Worm (Caenorhabditis elegans) whole organism, mixed stage, embryonic: ENCODE results near the gene F32D8.8.

ENCODE experiments used
- bed-3 ChIP-seq: fragments of 200-800 bp; sonication (Bioruptor generic); optimal IDR thresholded peaks from 3 replicates; lab custom pipeline; 2018; ENCODE audit warnings: mild to moderate bottlenecking, missing genetic modification characterization, moderate library complexity, missing compliant biosample characterization
- blmp-1 ChIP-seq: fragments of 150-350 bp; optimal IDR thresholded peaks from 2 replicates; lab custom pipeline; 2014; ENCODE audit warnings: missing biosample characterization, missing genetic modification characterization
- ceh-39 ChIP-seq: fragments of 150-350 bp; optimal IDR thresholded peaks from 2 replicates; lab custom pipeline; 2014; ENCODE audit warnings: missing biosample characterization, missing genetic modification characterization
- ceh-43 ChIP-seq: fragments of 200-800 bp; sonication (Bioruptor generic); optimal IDR thresholded peaks from 2 replicates; lab custom pipeline; 2018; ENCODE audit warnings: mild to moderate bottlenecking, missing genetic modification characterization, moderate library complexity, missing compliant biosample characterization
- ces-1 ChIP-seq: fragments of 150-350 bp; optimal IDR thresholded peaks from 2 replicates; lab custom pipeline; 2014; ENCODE audit warnings: missing biosample characterization, missing genetic modification reagents, missing genetic modification characterization
- cnd-1 ChIP-seq: fragments of 200-800 bp; sonication (Bioruptor generic); optimal IDR thresholded peaks from 2 replicates; lab custom pipeline; 2018; ENCODE audit warnings: mild to moderate bottlenecking, missing genetic modification characterization, missing compliant biosample characterization
- drap-1 ChIP-seq: fragments of 200-800 bp; sonication (Bioruptor generic); optimal IDR thresholded peaks from 3 replicates; lab custom pipeline; 2018; ENCODE audit warnings: mild to moderate bottlenecking, missing genetic modification characterization, missing compliant biosample characterization
- elt-1 ChIP-seq: sonication (generic microtip); optimal IDR thresholded peaks from 2 replicates; lab custom pipeline; 2017; ENCODE audit warnings: missing genetic modification characterization, mild to moderate bottlenecking, missing compliant biosample characterization, antibody characterized with exemption, moderate library complexity, borderline replicate concordance; ENCODE audit not compliant: insufficient read depth
- elt-3 ChIP-seq: fragments of 150-350 bp; optimal IDR thresholded peaks from 2 replicates; lab custom pipeline; 2014; ENCODE audit warnings: missing biosample characterization, missing genetic modification characterization
- flh-1 ChIP-seq: fragments of 200-800 bp; sonication (Bioruptor generic); optimal IDR thresholded peaks from 2 replicates; lab custom pipeline; 2018; ENCODE audit warnings: mild to moderate bottlenecking, missing genetic modification characterization, moderate library complexity, missing compliant biosample characterization
- ham-2 ChIP-seq: fragments of 200-800 bp; sonication (Bioruptor generic); optimal IDR thresholded peaks from 2 replicates; lab custom pipeline; 2018; ENCODE audit warnings: mild to moderate bottlenecking, missing genetic modification characterization, missing compliant biosample characterization
- hlh-1 ChIP-seq: fragments of 150-350 bp; optimal IDR thresholded peaks from 2 replicates; lab custom pipeline; 2014; ENCODE audit warnings: missing biosample characterization, missing genetic modification reagents, missing genetic modification characterization
- lin-13 ChIP-seq: fragments of 150-350 bp; optimal IDR thresholded peaks from 2 replicates; lab custom pipeline; 2014; ENCODE audit warnings: missing biosample characterization, missing genetic modification characterization
- lin-32 ChIP-seq: fragments of 200-800 bp; sonication (Bioruptor generic); optimal IDR thresholded peaks from 2 replicates; lab custom pipeline; 2018; ENCODE audit warnings: mild to moderate bottlenecking, missing genetic modification characterization, missing compliant biosample characterization
- lsy-2 ChIP-seq: fragments of 150-350 bp; optimal IDR thresholded peaks from 2 replicates; lab custom pipeline; 2014; ENCODE audit warnings: missing biosample characterization, missing genetic modification characterization
- mab-5 ChIP-seq: fragments of 150-350 bp; optimal IDR thresholded peaks from 2 replicates; lab custom pipeline; 2014; ENCODE audit warnings: missing biosample characterization, missing genetic modification characterization
- mep-1 ChIP-seq: fragments of 150-350 bp; optimal IDR thresholded peaks from 2 replicates; lab custom pipeline; 2017; ENCODE audit warnings: missing biosample characterization, missing genetic modification reagents, missing genetic modification characterization, inconsistent platforms
- nhr-12 ChIP-seq: fragments of 150-350 bp; optimal IDR thresholded peaks from 2 replicates; lab custom pipeline; 2014; ENCODE audit warnings: missing biosample characterization, missing genetic modification characterization
- nhr-2 ChIP-seq: fragments of 150-350 bp; optimal IDR thresholded peaks from 2 replicates; lab custom pipeline; 2014; ENCODE audit warnings: missing biosample characterization, missing genetic modification characterization
- nhr-237 ChIP-seq: fragments of 150-350 bp; optimal IDR thresholded peaks from 2 replicates; lab custom pipeline; 2014; ENCODE audit warnings: missing biosample characterization, missing genetic modification characterization
- nhr-28 ChIP-seq: fragments of 150-350 bp; optimal IDR thresholded peaks from 2 replicates; lab custom pipeline; 2014; ENCODE audit warnings: missing biosample characterization, missing genetic modification characterization
- nhr-76 ChIP-seq: sonication (generic microtip); optimal IDR thresholded peaks from 2 replicates; lab custom pipeline; 2017; ENCODE audit warnings: missing biosample characterization, missing genetic modification characterization
- pha-4 ChIP-seq: fragments of 150-350 bp; optimal IDR thresholded peaks from 2 replicates; lab custom pipeline; 2018; ENCODE audit warnings: missing biosample characterization, missing genetic modification reagents, missing genetic modification characterization
- sem-2 ChIP-seq: fragments of 200-800 bp; sonication (Bioruptor generic); optimal IDR thresholded peaks from 2 replicates; lab custom pipeline; 2018; ENCODE audit warnings: mild to moderate bottlenecking, missing genetic modification characterization, missing compliant biosample characterization
- snpc-4 ChIP-seq: fragments of 150-350 bp; optimal IDR thresholded peaks from 2 replicates; lab custom pipeline; 2014; ENCODE audit warnings: missing biosample characterization, missing genetic modification characterization
- sptf-1 ChIP-seq: sonication (generic microtip); optimal IDR thresholded peaks from 2 replicates; lab custom pipeline; 2017; ENCODE audit warnings: mild to moderate bottlenecking, missing genetic modification characterization, moderate library complexity, missing compliant biosample characterization
- tbx-8 ChIP-seq: fragments of 200-800 bp; sonication (Bioruptor generic); optimal IDR thresholded peaks from 2 replicates; lab custom pipeline; 2018; ENCODE audit warnings: mild to moderate bottlenecking, missing genetic modification characterization, moderate library complexity, missing compliant biosample characterization
- unc-120 ChIP-seq: sonication (generic microtip); optimal IDR thresholded peaks from 2 replicates; lab custom pipeline; 2017; ENCODE audit warnings: missing genetic modification characterization, missing compliant biosample characterization; ENCODE audit not compliant: poor library complexity, severe bottlenecking
- unc-39 ChIP-seq: fragments of 150-350 bp; optimal IDR thresholded peaks from 2 replicates; lab custom pipeline; 2014; ENCODE audit warnings: missing biosample characterization, missing genetic modification characterization
- zip-8 ChIP-seq: fragments of 150-350 bp; optimal IDR thresholded peaks from 2 replicates; lab custom pipeline; 2014; ENCODE audit warnings: missing biosample characterization, missing genetic modification characterization
- ztf-11 ChIP-seq: fragments of 150-350 bp; optimal IDR thresholded peaks from 2 replicates; lab custom pipeline; 2014; ENCODE audit warnings: missing biosample characterization, missing genetic modification characterization

Gene F32D8.8

ce11 chrV:10890980-10891379 lies 11.6 kb downstream of the F32D8.8 start, which contains the start of gene F32D8.12:
TSS of gene F32D8.12 (minus strand) at chrV:10891027.
- no peak for TF ChIP-seq nhr-76 (tag; lab: Kevin White, UChicago)
- no peak for TF ChIP-seq ceh-39 (tag; lab: Kevin White, UChicago)
- no peak for TF ChIP-seq sem-2 (GFP tag; lab: Kevin White, UChicago)
- no peak for TF ChIP-seq ham-2
- TF ChIP-seq nhr-2 (tag; lab: Kevin White, UChicago): no peak
- no peak for TF ChIP-seq lin-32 (GFP tag; lab: Kevin White, UChicago)
- no peak for TF ChIP-seq nhr-12 (tag; lab: Kevin White, UChicago)
- TF ChIP-seq mab-5 (tag; lab: Kevin White, UChicago): no peak

ce11 chrV:10889774-10890173 lies 12.8 kb downstream of the F32D8.8 start:
- TF ChIP-seq cnd-1 (tag; lab: Kevin White, UChicago) (no peak), sptf-1 (tag; lab: Kevin White, UChicago) (no peak), snpc-4 (no peak), elt-1 (no peak), tbx-8 (GFP tag; lab: Kevin White, UChicago) (no peak), unc-120 (tag; lab: Kevin White, UChicago) (no peak), mep-1 (no peak), nhr-76 (tag; lab: Kevin White, UChicago) (no peak), nhr-2 (tag; lab: Kevin White, UChicago) (no peak), lin-13 (tag; lab: Kevin White, UChicago) (no peak), unc-39 (tag; lab: Kevin White, UChicago) (no peak), flh-1 (GFP tag; lab: Kevin White, UChicago) (no peak), nhr-28 (tag; lab: Kevin White, UChicago) (no peak)

ce11 chrV:10889036-10889435 lies 13.5 kb downstream of the F32D8.8 start, which contains the start of gene F32D8.11:
TSS of gene F32D8.11 (minus strand) at chrV:10889136.
- no peak for TF ChIP-seq flh-1 (GFP tag; lab: Kevin White, UChicago)
- no peak for TF ChIP-seq ceh-43 (GFP tag; lab: Kevin White, UChicago)
- no peak for TF ChIP-seq zip-8 (tag; lab: Kevin White, UChicago)

ce11 chrV:10888153-10888552 lies 14.4 kb downstream of the F32D8.8 start:
- TF ChIP-seq nhr-2 (tag; lab: Kevin White, UChicago): no peak
- TF ChIP-seq zip-8 (tag; lab: Kevin White, UChicago): no peak
- TF ChIP-seq nhr-237 (tag; lab: Kevin White, UChicago): no peak
- TF ChIP-seq nhr-76 (tag; lab: Kevin White, UChicago): no peak
- TF ChIP-seq ceh-39 (tag; lab: Kevin White, UChicago): no peak
- no peak for TF ChIP-seq elt-3 (tag; lab: Kevin White, UChicago)
- TF ChIP-seq drap-1 (GFP tag; lab: Kevin White, UChicago): no peak
- no peak for TF ChIP-seq bed-3 (GFP tag; lab: Kevin White, UChicago)
- TF ChIP-seq pha-4: no peak
- TF ChIP-seq blmp-1 (tag; lab: Kevin White, UChicago): no peak
- TF ChIP-seq sptf-1 (tag; lab: Kevin White, UChicago): no peak
- no peak for TF ChIP-seq lin-32 (GFP tag; lab: Kevin White, UChicago)
- TF ChIP-seq sem-2 (GFP tag; lab: Kevin White, UChicago): no peak
- no peak for TF ChIP-seq unc-120 (tag; lab: Kevin White, UChicago)
- no peak for TF ChIP-seq lsy-2 (tag; lab: Kevin White, UChicago)
- no peak for TF ChIP-seq tbx-8 (GFP tag; lab: Kevin White, UChicago)
- no peak for TF ChIP-seq hlh-1 (tag; lab: Kevin White, UChicago)
- no peak for TF ChIP-seq ham-2
- TF ChIP-seq snpc-4: no peak

ce11 chrV:10887564-10887963 lies 15.0 kb downstream of the F32D8.8 start:
- TF ChIP-seq elt-3 (tag; lab: Kevin White, UChicago): no peak

- TF ChIP-seq unc-120 (tag; lab: Kevin White, UChicago): no peak
- no peak for TF ChIP-seq hlh-1 (tag; lab: Kevin White, UChicago)
- TF ChIP-seq ztf-11 (tag; lab: Kevin White, UChicago): no peak
- TF ChIP-seq nhr-237 (tag; lab: Kevin White, UChicago): no peak
- no peak for TF ChIP-seq ces-1 (GFP tag; lab: Kevin White, UChicago)
- TF ChIP-seq elt-1: no peak
Measured at ce11 chrV:10886405-10886887, 16.1 kb downstream of the F32D8.8 start, which contains the start of gene F32D8.3. TSS of gene F32D8.3 (plus strand) at chrV:10886837.
